Fruit fly (Drosophila melanogaster) whole organism, embryonic: ENCODE measurements around the gene CG31910.

ENCODE experiments used
- Antp ChIP-seq: fragments of 200-800 bp; sonication (Bioruptor generic); optimal IDR thresholded peaks from 3 replicates; lab custom pipeline; 2016; ENCODE audit warnings: missing biosample characterization, missing genetic modification characterization
- Awh ChIP-seq: fragments of 200-800 bp; sonication (Bioruptor generic); IDR thresholded peaks from 2 replicates; pipeline ENCODE4, ENCODE4 v1.3.6; 2022; ENCODE audit warnings: missing biosample characterization, missing genetic modification characterization
- BtbVII ChIP-seq: fragments of 200-800 bp; sonication (Bioruptor generic); optimal IDR thresholded peaks from 3 replicates; lab custom pipeline; 2017; ENCODE audit warnings: missing biosample characterization, mild to moderate bottlenecking, missing genetic modification characterization
- CG10274 ChIP-seq: fragments of 200-800 bp; sonication (Bioruptor generic); optimal IDR thresholded peaks from 3 replicates; lab custom pipeline; 2017; ENCODE audit warnings: missing biosample characterization, mild to moderate bottlenecking, missing genetic modification characterization
- CG11456 ChIP-seq: fragments of 200-800 bp; sonication (Bioruptor generic); IDR thresholded peaks from 3 replicates; pipeline ENCODE4 v1.3.6; 2022; ENCODE audit warnings: missing biosample characterization, missing genetic modification characterization
- CG11696 ChIP-seq: fragments of 200-800 bp; sonication (Bioruptor generic); IDR thresholded peaks from 2 replicates; pipeline ENCODE4 v1.3.6; 2022; ENCODE audit warnings: missing biosample characterization, missing genetic modification characterization
- CG12219 ChIP-seq: fragments of 200-800 bp; sonication (Bioruptor generic); optimal IDR thresholded peaks from 3 replicates; lab custom pipeline; 2018; ENCODE audit warnings: missing biosample characterization, mild to moderate bottlenecking, missing genetic modification characterization
- CG15073 ChIP-seq: fragments of 200-800 bp; sonication (Bioruptor generic); optimal IDR thresholded peaks from 2 replicates; lab custom pipeline; 2016; ENCODE audit warnings: missing biosample characterization, missing genetic modification characterization
- CG15601 ChIP-seq: fragments of 200-800 bp; sonication (Bioruptor generic); optimal IDR thresholded peaks from 3 replicates; lab custom pipeline; 2019; ENCODE audit warnings: missing biosample characterization, mild to moderate bottlenecking, missing genetic modification characterization, moderate library complexity
- CG17359 ChIP-seq: fragments of 200-800 bp; sonication (Bioruptor generic); optimal IDR thresholded peaks from 3 replicates; lab custom pipeline; 2018; ENCODE audit warnings: missing biosample characterization, mild to moderate bottlenecking, missing genetic modification characterization, moderate library complexity
- CG17361 ChIP-seq: fragments of 200-800 bp; sonication (Bioruptor generic); IDR thresholded peaks from 3 replicates; pipeline ENCODE4 v1.3.6; 2022; ENCODE audit warnings: missing biosample characterization, missing genetic modification characterization
- CG17912 ChIP-seq: fragments of 200-800 bp; sonication (Bioruptor generic); optimal IDR thresholded peaks from 2 replicates; lab custom pipeline; 2018; ENCODE audit warnings: missing biosample characterization, mild to moderate bottlenecking, missing genetic modification characterization
- CG18599 ChIP-seq: fragments of 200-800 bp; sonication (Bioruptor generic); optimal IDR thresholded peaks from 3 replicates; lab custom pipeline; 2017; ENCODE audit warnings: missing biosample characterization, missing genetic modification characterization, mild to moderate bottlenecking, moderate library complexity, missing genetic modification reagents
- CG2129 ChIP-seq: fragments of 200-800 bp; sonication (Bioruptor generic); IDR thresholded peaks from 2 replicates; pipeline ENCODE4 v1.3.6; 2022; ENCODE audit warnings: missing biosample characterization, missing genetic modification characterization; ENCODE audit not compliant: partially characterized antibody
- CG31388 ChIP-seq: fragments of 200-800 bp; sonication (Bioruptor generic); optimal IDR thresholded peaks from 2 replicates; lab custom pipeline; 2016; ENCODE audit warnings: missing biosample characterization, missing genetic modification characterization
- CG32532 ChIP-seq: fragments of 200-800 bp; sonication (Bioruptor generic); IDR thresholded peaks from 2 replicates; pipeline ENCODE4 v1.3.6; 2022; ENCODE audit warnings: missing biosample characterization, missing genetic modification characterization
- CG3407 ChIP-seq: fragments of 200-800 bp; sonication (Bioruptor generic); optimal IDR thresholded peaks from 2 replicates; lab custom pipeline; 2018; ENCODE audit warnings: missing biosample characterization, mild to moderate bottlenecking, missing genetic modification characterization
- CG4617 ChIP-seq: fragments of 200-800 bp; sonication (Bioruptor generic); optimal IDR thresholded peaks from 3 replicates; lab custom pipeline; 2016; ENCODE audit warnings: missing biosample characterization, missing genetic modification characterization, borderline replicate concordance
- CG6654 ChIP-seq: fragments of 200-800 bp; sonication (Bioruptor generic); optimal IDR thresholded peaks from 2 replicates; lab custom pipeline; 2017; ENCODE audit warnings: missing biosample characterization, mild to moderate bottlenecking, missing genetic modification characterization
- CG6689 ChIP-seq: fragments of 200-800 bp; sonication (Bioruptor generic); IDR thresholded peaks from 2 replicates; pipeline ENCODE4 v1.3.6; 2022; ENCODE audit warnings: missing biosample characterization, missing genetic modification characterization
- CG8290 ChIP-seq, 3 experiments: fragments of 200-800 bp; sonication (Bioruptor generic); optimal IDR thresholded peaks; 2 replicates each; lab custom pipeline; 2016 to 2019; ENCODE audit warnings: missing biosample characterization in 3 of 3, missing genetic modification characterization in 3 of 3, mild to moderate bottlenecking in 2 of 3, moderate library complexity in 1 of 3
- CG8359 ChIP-seq: fragments of 200-800 bp; sonication (Bioruptor generic); optimal IDR thresholded peaks from 2 replicates; lab custom pipeline; 2017; ENCODE audit warnings: missing biosample characterization, mild to moderate bottlenecking, missing genetic modification characterization, borderline replicate concordance
- CG8924 ChIP-seq: fragments of 200-800 bp; optimal IDR thresholded peaks from 3 replicates; lab custom pipeline; 2019; ENCODE audit warnings: missing biosample characterization, mild to moderate bottlenecking, missing genetic modification characterization, moderate library complexity
- Camta ChIP-seq: fragments of 200-800 bp; sonication (Bioruptor generic); optimal IDR thresholded peaks from 2 replicates; lab custom pipeline; 2016; ENCODE audit warnings: missing biosample characterization, missing genetic modification characterization
- CrebB ChIP-seq: fragments of 200-800 bp; sonication (Bioruptor generic); optimal IDR thresholded peaks from 3 replicates; lab custom pipeline; 2018; ENCODE audit warnings: missing biosample characterization, mild to moderate bottlenecking, missing genetic modification characterization
- Doc3 ChIP-seq: fragments of 200-800 bp; sonication (Bioruptor generic); IDR thresholded peaks from 3 replicates; pipeline ENCODE4 v1.3.6; 2022; ENCODE audit warnings: missing biosample characterization, missing genetic modification characterization; ENCODE audit not compliant: partially characterized antibody
- ERR ChIP-seq: fragments of 200-800 bp; sonication (Bioruptor generic); optimal IDR thresholded peaks from 2 replicates; lab custom pipeline; 2016; ENCODE audit warnings: missing biosample characterization, missing genetic modification characterization
- HHEX ChIP-seq: fragments of 200-800 bp; sonication (Bioruptor generic); optimal IDR thresholded peaks from 3 replicates; lab custom pipeline; 2017; ENCODE audit warnings: missing biosample characterization, mild to moderate bottlenecking, missing genetic modification characterization, missing genetic modification reagents
- HLH3B ChIP-seq: fragments of 200-800 bp; sonication (Bioruptor generic); IDR thresholded peaks from 2 replicates; pipeline ENCODE4 v1.3.6; 2022; ENCODE audit warnings: missing biosample characterization, missing genetic modification characterization
- Hr3 ChIP-seq: fragments of 200-800 bp; sonication (Bioruptor generic); optimal IDR thresholded peaks from 3 replicates; lab custom pipeline; 2016; ENCODE audit warnings: missing biosample characterization, missing genetic modification characterization
- Mes4 ChIP-seq: fragments of 200-800 bp; sonication (Bioruptor generic); optimal IDR thresholded peaks from 2 replicates; lab custom pipeline; 2016; ENCODE audit warnings: missing biosample characterization, missing genetic modification characterization
- Tbp ChIP-seq: fragments of >200 bp; optimal IDR thresholded peaks from 2 replicates; lab custom pipeline; 2018; ENCODE audit warnings: missing biosample characterization, missing genetic modification characterization
- abd-A ChIP-seq: fragments of 200-800 bp; sonication (Bioruptor generic); optimal IDR thresholded peaks from 3 replicates; lab custom pipeline; 2019; ENCODE audit warnings: missing biosample characterization, mild to moderate bottlenecking, missing genetic modification characterization, moderate library complexity
- ac ChIP-seq: fragments of 200-800 bp; sonication (Bioruptor generic); optimal IDR thresholded peaks from 3 replicates; lab custom pipeline; 2017; ENCODE audit warnings: missing biosample characterization, mild to moderate bottlenecking, missing genetic modification characterization
- ara ChIP-seq: fragments of 200-800 bp; sonication (Bioruptor generic); IDR thresholded peaks from 2 replicates; pipeline ENCODE4 v1.3.6; 2022; ENCODE audit warnings: missing biosample characterization, missing genetic modification characterization
- ato ChIP-seq: fragments of 200-800 bp; sonication (Bioruptor generic); IDR thresholded peaks from 2 replicates; pipeline ENCODE4 v1.3.6; 2022; ENCODE audit warnings: missing biosample characterization, missing genetic modification characterization; ENCODE audit not compliant: partially characterized antibody
- crp ChIP-seq, 2 experiments: fragments of 200-800 bp; sonication (Bioruptor generic); optimal IDR thresholded peaks; 2 replicates in 1 of 2; 3 replicates in 1 of 2; lab custom pipeline; 2017; ENCODE audit warnings: missing biosample characterization in 2 of 2, missing genetic modification characterization in 2 of 2, mild to moderate bottlenecking in 1 of 2, moderate library complexity in 1 of 2
- dpn ChIP-seq, 2 experiments: fragments of 200-800 bp; sonication (Bioruptor generic); optimal IDR thresholded peaks; 3 replicates each; lab custom pipeline; 2016; ENCODE audit warnings: missing biosample characterization in 2 of 2, missing genetic modification characterization in 2 of 2
- eve ChIP-seq, 2 experiments: fragments of >200 bp; optimal IDR thresholded peaks; 2 replicates each; lab custom pipeline; 2017; ENCODE audit warnings: missing biosample characterization in 2 of 2, missing genetic modification characterization in 2 of 2
- gem ChIP-seq: fragments of 200-800 bp; sonication (Bioruptor generic); optimal IDR thresholded peaks from 2 replicates; lab custom pipeline; 2019; ENCODE audit warnings: missing biosample characterization, mild to moderate bottlenecking, missing genetic modification characterization, moderate library complexity
- lbe ChIP-seq: fragments of 200-800 bp; sonication (Bioruptor generic); optimal IDR thresholded peaks from 2 replicates; lab custom pipeline; 2016; ENCODE audit warnings: missing biosample characterization, mild to moderate bottlenecking, missing genetic modification characterization
- pho ChIP-seq: fragments of 200-800 bp; sonication (Bioruptor generic); optimal IDR thresholded peaks from 2 replicates; lab custom pipeline; 2016; ENCODE audit warnings: missing biosample characterization, missing genetic modification characterization
- run ChIP-seq: fragments of 200-800 bp; sonication (Bioruptor generic); optimal IDR thresholded peaks from 3 replicates; lab custom pipeline; 2018; ENCODE audit warnings: missing biosample characterization, mild to moderate bottlenecking, missing genetic modification characterization
- schlank ChIP-seq: fragments of 200-800 bp; sonication (Bioruptor generic); optimal IDR thresholded peaks from 2 replicates; lab custom pipeline; 2018; ENCODE audit warnings: missing biosample characterization, mild to moderate bottlenecking, missing genetic modification characterization
- slou ChIP-seq: fragments of 200-800 bp; sonication (Bioruptor generic); optimal IDR thresholded peaks from 3 replicates; lab custom pipeline; 2016; ENCODE audit warnings: missing biosample characterization, missing genetic modification characterization
- stc ChIP-seq: fragments of 200-800 bp; sonication (Bioruptor generic); IDR thresholded peaks from 2 replicates; pipeline ENCODE4 v1.3.6; 2022; ENCODE audit warnings: missing biosample characterization, missing genetic modification characterization
- sug ChIP-seq: fragments of 200-800 bp; optimal IDR thresholded peaks from 2 replicates; lab custom pipeline; 2019; ENCODE audit warnings: missing biosample characterization, mild to moderate bottlenecking, missing genetic modification characterization, moderate library complexity
- tap ChIP-seq: fragments of 200-800 bp; optimal IDR thresholded peaks from 3 replicates; lab custom pipeline; 2019; ENCODE audit warnings: missing biosample characterization, mild to moderate bottlenecking, missing genetic modification characterization, moderate library complexity
- trem ChIP-seq: fragments of 200-800 bp; optimal IDR thresholded peaks from 3 replicates; lab custom pipeline; 2019; ENCODE audit warnings: missing biosample characterization, mild to moderate bottlenecking, missing genetic modification characterization, moderate library complexity
- unc-4 ChIP-seq: fragments of 200-800 bp; sonication (Bioruptor generic); IDR thresholded peaks from 2 replicates; pipeline ENCODE4 v1.3.6; 2022; ENCODE audit warnings: missing biosample characterization, missing genetic modification characterization; ENCODE audit not compliant: partially characterized antibody

CG31910 gene

DNA sequence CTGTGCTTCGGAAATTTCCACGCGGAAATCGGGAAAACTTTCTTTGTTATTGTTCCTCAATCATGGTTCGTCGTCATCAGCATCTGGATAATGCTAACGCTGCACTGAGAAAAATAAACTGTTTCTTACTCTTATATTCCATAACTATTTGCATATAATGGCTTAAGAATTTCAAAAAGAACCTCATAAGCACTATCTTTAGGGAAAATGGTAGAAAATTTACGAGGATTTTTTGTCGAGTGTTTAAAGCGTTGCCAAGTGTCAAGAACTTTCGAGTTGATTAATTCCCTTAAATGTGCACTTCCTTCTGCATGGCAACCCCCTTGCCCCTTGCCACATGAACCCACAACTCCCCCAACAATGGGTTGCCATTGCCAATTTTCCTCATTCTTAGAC lies 42.5 kb upstream of the CG31910 start (continued):
- TF ChIP-seq ERR (GFP tag; lab: Kevin White, UChicago) (no peak), HHEX (GFP tag; lab: Kevin White, UChicago) (peak; percentile 43), CG12219 (GFP tag; lab: Kevin White, UChicago) (peak; percentile 38), CG2129 (GFP tag; lab: Robert Waterston, UW) (no peak), ara (GFP tag; lab: Robert Waterston, UW) (peak; percentile 56; the same call in 1 of the 2 replicates), CG8359 (no peak), eve (GFP tag; optimal IDR thresholded peaks at IDR 0.05; lab: Kevin White, UChicago) (peak in 1 of 2 experiments; percentile 88), CG18599 (GFP tag; lab: Kevin White, UChicago) (peak; percentile 29), dpn (GFP tag; optimal IDR thresholded peaks at IDR 0.05; lab: Kevin White, UChicago) (peak; percentile 54 to 61), Mes4 (peak; percentile 44), stc (GFP tag; lab: Robert Waterston, UW) (peak; percentile 34; the same call in 1 of the 2 replicates), Tbp (GFP tag; lab: Kevin White, UChicago) (no peak), pho (GFP tag; lab: Kevin White, UChicago) (no peak), BtbVII (no peak), CG17361 (peak; percentile 63; the same call in 2 of the 3 replicates), lbe (GFP tag; lab: Kevin White, UChicago) (no peak), CG11456 (GFP tag; lab: Robert Waterston, UW) (no peak), abd-A (tag; lab: Kevin White, UChicago) (no peak), Awh (GFP tag; lab: Robert Waterston, UW) (no peak), CG15601 (peak; percentile 47), unc-4 (GFP tag; lab: Robert Waterston, UW) (no peak), run (no peak), schlank (no peak), CG6654 (GFP tag; lab: Kevin White, UChicago) (peak; percentile 44), Hr3 (peak; percentile 13), CG17912 (GFP tag; lab: Kevin White, UChicago) (no peak), CG6689 (peak; percentile 64; the same call in 1 of the 2 replicates), CG31388 (GFP tag; lab: Kevin White, UChicago) (no peak), Doc3 (GFP tag; lab: Robert Waterston, UW) (no peak), Antp (peak; percentile 56), CG8924 (peak; percentile 14), slou (peak; percentile 15), crp (GFP tag; optimal IDR thresholded peaks at IDR 0.05; lab: Kevin White, UChicago) (no peak), tap (tag; lab: Kevin White, UChicago) (peak; percentile 18), CG32532 (GFP tag; lab: Robert Waterston, UW) (peak; percentile 48; the same call in 1 of the 2 replicates), CG8290 (GFP tag; optimal IDR thresholded peaks at IDR 0.05; lab: Kevin White, UChicago) (no peak), CG8290 (tag; optimal IDR thresholded peaks at IDR 0.05; lab: Kevin White, UChicago) (no peak), CrebB (no peak), CG11696 (GFP tag; lab: Robert Waterston, UW) (no peak), ato (GFP tag; lab: Robert Waterston, UW) (no peak), CG10274 (no peak), trem (tag; lab: Kevin White, UChicago) (peak; percentile 61), sug (tag; lab: Kevin White, UChicago) (no peak), ac (no peak), Camta (peak; percentile 51), HLH3B (peak; percentile 77), CG4617 (GFP tag; lab: Kevin White, UChicago) (no peak), CG15073 (GFP tag; lab: Kevin White, UChicago) (peak; percentile 6), CG3407 (GFP tag; lab: Kevin White, UChicago) (no peak), CG17359 (tag; lab: Kevin White, UChicago) (peak; percentile 68), gem (peak; percentile 81)
